Worm (Caenorhabditis elegans) whole organism, midembryonic: Measurements from ENCODE around the gene akt-2.

Source experiments
- T22C8.4 ChIP-seq: fragments of 200-800 bp; sonication (Bioruptor generic); IDR thresholded peaks from 2 replicates; pipeline ENCODE4 v1.3.6; 2022; ENCODE audit warnings: missing genetic modification characterization, missing compliant biosample characterization
- cog-1 ChIP-seq: sonication (generic microtip); optimal IDR thresholded peaks from 2 replicates; lab custom pipeline; 2016; ENCODE audit warnings: missing genetic modification characterization, missing compliant biosample characterization
- flt-1 ChIP-seq: fragments of 200-800 bp; sonication (Bioruptor generic); IDR thresholded peaks from 2 replicates; pipeline ENCODE4 v1.3.6; 2022; ENCODE audit warnings: missing genetic modification characterization, missing compliant biosample characterization
- klf-2 ChIP-seq: fragments of 200-800 bp; sonication (Bioruptor generic); conservative IDR thresholded peaks from 2 replicates; pipeline ENCODE4 v1.3.6; 2022; ENCODE audit warnings: missing genetic modification reagents, missing genetic modification characterization, missing compliant biosample characterization
- ref-1 ChIP-seq: fragments of 200-800 bp; sonication (Bioruptor generic); conservative IDR thresholded peaks from 2 replicates; pipeline ENCODE4 v1.3.6; 2022; ENCODE audit warnings: missing genetic modification reagents, missing genetic modification characterization, missing compliant biosample characterization
- tab-1 ChIP-seq: fragments of 200-800 bp; sonication (Bioruptor generic); IDR thresholded peaks from 2 replicates; pipeline ENCODE4 v1.3.6; 2022; ENCODE audit warnings: missing genetic modification characterization, missing compliant biosample characterization

ce11 chrX:14156913-14157312, 9.4 kb downstream of the akt-2 start, which contains the start of gene ceh-90:
- TF ChIP-seq tab-1 (GFP tag; lab: Robert Waterston, UW) (no peak), ref-1 (GFP tag; lab: Robert Waterston, UW) (no peak), cog-1 (no peak), T22C8.4 (GFP tag; lab: Robert Waterston, UW) (no peak), klf-2 (GFP tag; lab: Robert Waterston, UW) (no peak), flt-1 (GFP tag; lab: Robert Waterston, UW) (no peak)
